Worm (Caenorhabditis elegans): ENCODE data around the gene ham-2.

DNA sequence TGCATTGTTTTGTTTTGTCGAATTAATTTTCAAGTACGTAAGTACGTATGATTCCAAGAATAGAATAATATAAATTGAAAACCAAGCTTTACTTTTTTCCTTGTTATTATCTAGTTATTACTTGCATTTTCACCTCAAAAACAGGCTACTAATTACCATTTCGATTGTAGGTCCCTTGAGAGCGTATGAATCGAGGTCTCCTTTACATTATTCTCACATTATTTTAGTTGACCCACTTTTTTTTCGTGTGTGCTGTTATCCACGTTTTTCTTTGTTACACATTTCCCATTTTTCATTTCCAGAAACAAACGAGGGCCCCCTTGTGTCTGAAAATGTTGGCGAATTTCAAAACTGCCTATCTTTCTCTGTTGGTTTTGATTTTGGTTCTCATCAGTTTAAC is 7.4 kb downstream of the ham-2 start, which contains the start of gene C05E11.6:
- TF ChIP-seq him-1 (tag; optimal IDR thresholded peaks at IDR 0.05): no peak
- TF ChIP-seq dao-5 (tag; optimal IDR thresholded peaks at IDR 0.05): no peak
- no peak for TF ChIP-seq W03F9.2 (tag; optimal IDR thresholded peaks at IDR 0.05)
